Worm (Caenorhabditis elegans): ENCODE data around the gene pho-5.

The pho-5 gene

DNA sequence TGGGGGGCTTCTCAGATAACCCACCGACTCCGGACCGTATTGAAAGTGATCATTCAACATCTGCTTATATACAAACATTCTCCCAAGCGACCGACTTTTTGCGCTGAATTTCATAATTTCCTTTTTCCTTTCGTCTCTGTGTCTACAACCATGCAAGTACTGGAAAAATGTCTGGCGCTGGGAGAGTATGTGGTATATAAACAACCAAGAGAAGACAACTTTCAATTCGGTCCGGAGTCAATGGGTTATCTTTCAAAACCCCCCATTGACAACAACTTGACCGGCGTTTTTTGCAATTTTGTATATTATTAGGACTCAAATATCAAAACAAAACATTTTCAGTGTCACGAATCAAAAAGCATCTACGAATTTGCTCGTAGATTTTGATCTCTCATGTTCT is 7.2 kb downstream of the pho-5 start (continued):
- peak in 1 of 2 experiments; percentile 61 for TF ChIP-seq hif-1 (tag; optimal IDR thresholded peaks at IDR 0.05)
- no peak for TF ChIP-seq zip-11 (GFP tag; IDR thresholded peaks at IDR 0.05)
- TF ChIP-seq pqm-1 (tag; optimal IDR thresholded peaks at IDR 0.05) = peak; percentile 26
- TF ChIP-seq lir-3 (tag; optimal IDR thresholded peaks at IDR 0.05) = peak; percentile 4
- peak; percentile 62 for TF ChIP-seq lim-7 (GFP tag; IDR thresholded peaks at IDR 0.05)
- TF ChIP-seq dmd-8 (GFP tag; IDR thresholded peaks at IDR 0.05) = no peak
- TF ChIP-seq mxl-2 (GFP tag; conservative IDR thresholded peaks at IDR 0.05) = no peak
- TF ChIP-seq nhr-41 (GFP tag; IDR thresholded peaks at IDR 0.05) = peak; percentile 56; the same call in 1 of the 2 replicates
- TF ChIP-seq ZK546.5 (tag; optimal IDR thresholded peaks at IDR 0.05) = no peak
- no peak for TF ChIP-seq F44E2.7 (GFP tag; IDR thresholded peaks at IDR 0.05)
- no peak for TF ChIP-seq unc-39 (tag; optimal IDR thresholded peaks at IDR 0.05)
- TF ChIP-seq lin-13 (GFP tag; optimal IDR thresholded peaks at IDR 0.05) = peak; percentile 56
- no peak for TF ChIP-seq Y48G9A.11 (GFP tag; IDR thresholded peaks at IDR 0.05)
- no peak; the same call in 1 of the 2 replicates for TF ChIP-seq Y75B8A.6 (GFP tag; IDR thresholded peaks at IDR 0.05)
- peak; percentile 33; the same call in 1 of the 2 replicates for TF ChIP-seq ZK337.2 (GFP tag; IDR thresholded peaks at IDR 0.05)
- TF ChIP-seq ctbp-1 (GFP tag; IDR thresholded peaks at IDR 0.05) = no peak
- no peak for TF ChIP-seq mdt-29 (GFP tag; IDR thresholded peaks at IDR 0.05)
- TF ChIP-seq ztf-11 (tag; optimal IDR thresholded peaks at IDR 0.05) = no peak
- TF ChIP-seq madf-9 (GFP tag; conservative IDR thresholded peaks at IDR 0.05) = peak; percentile 73
- TF ChIP-seq snpc-1.2 (GFP tag; IDR thresholded peaks at IDR 0.05) = 0 out of 2 replicates have a peak, but pooled peaks have one; percentile 30
- TF ChIP-seq F26F4.8 (GFP tag; conservative IDR thresholded peaks at IDR 0.05) = 0 out of 2 replicates have a peak, but pooled peaks have one; percentile 42
- TF ChIP-seq F37D6.2 (tag; optimal IDR thresholded peaks at IDR 0.05) = peak; percentile 38
- TF ChIP-seq egl-43 (GFP tag; IDR thresholded peaks at IDR 0.05) = no peak; the same call in 1 of the 2 replicates
- peak; percentile 1 to 86 for TF ChIP-seq daf-16 (GFP tag; optimal IDR thresholded peaks at IDR 0.05)
- TF ChIP-seq daf-16 (tag; optimal IDR thresholded peaks at IDR 0.05) = peak; percentile 85
- peak; percentile 79; the same call in 1 of the 2 replicates for TF ChIP-seq tra-1 (GFP tag; IDR thresholded peaks at IDR 0.05)
- peak; percentile 16 for TF ChIP-seq mxl-3 (GFP tag; optimal IDR thresholded peaks at IDR 0.05)
- TF ChIP-seq spr-1 (tag; optimal IDR thresholded peaks at IDR 0.05) = peak; percentile 20
- TF ChIP-seq cey-2 (tag; optimal IDR thresholded peaks at IDR 0.05; ENCODE audit: borderline replicate concordance, insufficient read depth) = no peak
- peak; percentile 6 for TF ChIP-seq fkh-10 (GFP tag; optimal IDR thresholded peaks at IDR 0.05)
- peak; percentile 89 for TF ChIP-seq ztf-7 (tag; optimal IDR thresholded peaks at IDR 0.05)
- TF ChIP-seq ceh-82 (tag; optimal IDR thresholded peaks at IDR 0.05) = no peak
- TF ChIP-seq nhr-28 (tag; optimal IDR thresholded peaks at IDR 0.05) = peak; percentile 37
- TF ChIP-seq arid-1 (GFP tag; conservative IDR thresholded peaks at IDR 0.05) = no peak
- TF ChIP-seq nhr-102 (tag; optimal IDR thresholded peaks at IDR 0.05) = peak; percentile 83
- peak; percentile 63 for TF ChIP-seq vab-7 (GFP tag; IDR thresholded peaks at IDR 0.05)
- TF ChIP-seq lin-39 (tag; optimal IDR thresholded peaks at IDR 0.05) = no peak
- 0 out of 2 replicates have a peak, but pooled peaks have one; percentile 48 for TF ChIP-seq daf-19 (GFP tag; conservative IDR thresholded peaks at IDR 0.05)
- TF ChIP-seq nhr-10 (tag; optimal IDR thresholded peaks at IDR 0.05) = no peak
- no peak for TF ChIP-seq F10B5.3 (tag; optimal IDR thresholded peaks at IDR 0.05)
- no peak for TF ChIP-seq tag-97 (GFP tag; IDR thresholded peaks at IDR 0.05)
- peak; percentile 60 for TF ChIP-seq jun-1 (tag; optimal IDR thresholded peaks at IDR 0.05)
- TF ChIP-seq Y105C5A.15 (GFP tag; IDR thresholded peaks at IDR 0.05) = no peak
- peak; percentile 72 for TF ChIP-seq duxl-1 (tag; optimal IDR thresholded peaks at IDR 0.05; ENCODE audit: poor library complexity)
- peak; percentile 28 for TF ChIP-seq spr-3 (GFP tag; optimal IDR thresholded peaks at IDR 0.05)
- TF ChIP-seq T20F7.1 (GFP tag; optimal IDR thresholded peaks at IDR 0.05) = peak; percentile 87
- TF ChIP-seq set-16 (GFP tag; IDR thresholded peaks at IDR 0.05) = no peak
- TF ChIP-seq php-3 (GFP tag; IDR thresholded peaks at IDR 0.05) = peak; percentile 70
- TF ChIP-seq zip-2 (tag; optimal IDR thresholded peaks at IDR 0.05) = peak; percentile 89
- TF ChIP-seq zfp-2 (tag; optimal IDR thresholded peaks at IDR 0.05) = peak; percentile 14
- TF ChIP-seq nhr-237 (tag; optimal IDR thresholded peaks at IDR 0.05) = no peak

All from whole organism, L4 larva.